Fruit fly (Drosophila melanogaster): ENCODE measurements around the gene meru.

meru gene

dm6 chr3L:15832146-15832545 is 11.7 kb downstream of the meru start, which contains the start of gene CG12713 (continued):
- TF ChIP-seq CG14860 (GFP tag; IDR thresholded peaks at IDR 0.05; ENCODE audit: partially characterized antibody) = peak; percentile 90
- no peak for TF ChIP-seq ATbp (GFP tag; optimal IDR thresholded peaks at IDR 0.05)
- TF ChIP-seq CG30403 (GFP tag; optimal IDR thresholded peaks at IDR 0.05) = peak; percentile 37
- no peak for TF ChIP-seq schlank (tag; optimal IDR thresholded peaks at IDR 0.05)
- no peak for TF ChIP-seq CG7928 (GFP tag; optimal IDR thresholded peaks at IDR 0.05)
- no peak for TF ChIP-seq toy (GFP tag; IDR thresholded peaks at IDR 0.05)
- no peak for TF ChIP-seq CG17328 (GFP tag; IDR thresholded peaks at IDR 0.05)
- TF ChIP-seq CG8944 (GFP tag; optimal IDR thresholded peaks at IDR 0.05) = no peak
- TF ChIP-seq rib (GFP tag; IDR thresholded peaks at IDR 0.05) = no peak
- TF ChIP-seq bigmax (GFP tag; optimal IDR thresholded peaks at IDR 0.05) = no peak
- TF ChIP-seq nerfin-1 (tag; optimal IDR thresholded peaks at IDR 0.05) = no peak
- no peak for TF ChIP-seq CG1832 (GFP tag; optimal IDR thresholded peaks at IDR 0.05)
- TF ChIP-seq vfl (GFP tag; optimal IDR thresholded peaks at IDR 0.05) = no peak
- no peak for TF ChIP-seq Hr3 (GFP tag; optimal IDR thresholded peaks at IDR 0.05)
- TF ChIP-seq caup (GFP tag; optimal IDR thresholded peaks at IDR 0.05; ENCODE audit: severe bottlenecking) = no peak
- peak in 1 of 3 experiments; percentile 18 for TF ChIP-seq lola (GFP tag; optimal IDR thresholded peaks at IDR 0.05)
- no peak for TF ChIP-seq pb (GFP tag; optimal IDR thresholded peaks at IDR 0.05)
- TF ChIP-seq abd-A (tag; optimal IDR thresholded peaks at IDR 0.05) = no peak
- peak; percentile 88 for TF ChIP-seq CG13287 (GFP tag; IDR thresholded peaks at IDR 0.05; ENCODE audit: partially characterized antibody)
- no peak for TF ChIP-seq oc (tag; optimal IDR thresholded peaks at IDR 0.05)
- TF ChIP-seq Sox100B (GFP tag; optimal IDR thresholded peaks at IDR 0.05) = no peak
- TF ChIP-seq Ets65A (GFP tag) = peak; percentile 5
- no peak for TF ChIP-seq sim (GFP tag; IDR thresholded peaks at IDR 0.05)
- no peak for TF ChIP-seq ase (GFP tag; IDR thresholded peaks at IDR 0.05)
- TF ChIP-seq CG2129 (GFP tag; IDR thresholded peaks at IDR 0.05; ENCODE audit: partially characterized antibody) = peak; percentile 38; the same call in 1 of the 2 replicates
- TF ChIP-seq croc (GFP tag; conservative IDR thresholded peaks at IDR 0.05) = no peak
- no peak for TF ChIP-seq CG6765 (GFP tag; optimal IDR thresholded peaks at IDR 0.05)
- no peak for TF ChIP-seq ara (GFP tag; IDR thresholded peaks at IDR 0.05)
- TF ChIP-seq esg (GFP tag; conservative IDR thresholded peaks at IDR 0.05) = no peak
- peak; percentile 57 for TF ChIP-seq CG11504 (tag; optimal IDR thresholded peaks at IDR 0.05)
- TF ChIP-seq Hey (tag; optimal IDR thresholded peaks at IDR 0.05) = no peak
- no peak for TF ChIP-seq C15 (GFP tag; IDR thresholded peaks at IDR 0.05)

- TF ChIP-seq lab (GFP tag; optimal IDR thresholded peaks at IDR 0.05) (peak; percentile 91), ato (GFP tag; IDR thresholded peaks at IDR 0.05; ENCODE audit: partially characterized antibody) (no peak), exex (tag; optimal IDR thresholded peaks at IDR 0.05) (peak; percentile 55), tna (GFP tag; IDR thresholded peaks at IDR 0.05; ENCODE audit: partially characterized antibody) (no peak), CG5953 (GFP tag; IDR thresholded peaks at IDR 0.05) (no peak), Dll (GFP tag; IDR thresholded peaks at IDR 0.05; ENCODE audit: partially characterized antibody) (0 out of 4 replicates have a peak, but pooled peaks have one; percentile 66), CG12236 (GFP tag; optimal IDR thresholded peaks at IDR 0.05) (peak; percentile 17), zfh2 (GFP tag; optimal IDR thresholded peaks at IDR 0.05) (peak; percentile 69), CG1832 (GFP tag; optimal IDR thresholded peaks at IDR 0.05) (no peak), CG17359 (tag; optimal IDR thresholded peaks at IDR 0.05) (peak; percentile 80), GATAe (GFP tag; conservative IDR thresholded peaks at IDR 0.05) (no peak), CG18476 (GFP tag; optimal IDR thresholded peaks at IDR 0.05) (peak; percentile 53), unc-4 (GFP tag; IDR thresholded peaks at IDR 0.05; ENCODE audit: partially characterized antibody) (0 out of 2 replicates have a peak, but pooled peaks have one; percentile 18), CG16815 (GFP tag; optimal IDR thresholded peaks at IDR 0.05) (peak; percentile 47), Atf6 (GFP tag; IDR thresholded peaks at IDR 0.05) (peak; percentile 62), knrl (GFP tag; IDR thresholded peaks at IDR 0.05; ENCODE audit: partially characterized antibody) (no peak; the same call in 2 of the 3 replicates), CG13287 (GFP tag; IDR thresholded peaks at IDR 0.05; ENCODE audit: partially characterized antibody) (0 out of 2 replicates have a peak, but pooled peaks have one; percentile 45), CG2120 (GFP tag; optimal IDR thresholded peaks at IDR 0.05) (peak; percentile 89), grau (tag; optimal IDR thresholded peaks at IDR 0.05) (peak; percentile 88)
Measured at dm6 chr3L:15826985-15827635, 16.8 kb downstream of the meru start.

Data from whole organism, embryonic.